Fruit fly (Drosophila melanogaster) whole organism, embryonic: Measurements from ENCODE around the gene CG10638.

Source experiments
- Awh ChIP-seq: fragments of 200-800 bp; sonication (Bioruptor generic); IDR thresholded peaks from 2 replicates; pipeline ENCODE4, ENCODE4 v1.3.6; 2022; ENCODE audit warnings: missing biosample characterization, missing genetic modification characterization
- CG10321 ChIP-seq: fragments of 200-800 bp; sonication (Bioruptor generic); IDR thresholded peaks from 2 replicates; pipeline ENCODE4 v1.3.6; 2022; ENCODE audit warnings: missing biosample characterization, missing genetic modification characterization
- CG11560 ChIP-seq: fragments of 200-800 bp; sonication (Bioruptor generic); IDR thresholded peaks from 3 replicates; pipeline ENCODE4 v1.3.6; 2022; ENCODE audit warnings: missing biosample characterization, missing genetic modification characterization
- CG14441 ChIP-seq: fragments of 200-800 bp; sonication (Bioruptor generic); IDR thresholded peaks from 2 replicates; pipeline ENCODE4 v1.3.6; 2022; ENCODE audit warnings: missing biosample characterization, missing genetic modification characterization
- CG14860 ChIP-seq: fragments of 200-800 bp; sonication (Bioruptor generic); IDR thresholded peaks from 3 replicates; pipeline ENCODE4 v1.3.6; 2022; ENCODE audit warnings: missing biosample characterization, missing genetic modification characterization; ENCODE audit not compliant: partially characterized antibody
- CG14965 ChIP-seq: fragments of 200-800 bp; sonication (Bioruptor generic); optimal IDR thresholded peaks from 2 replicates; lab custom pipeline; 2016; ENCODE audit warnings: missing biosample characterization, missing genetic modification characterization, borderline replicate concordance
- CG15269 ChIP-seq: fragments of 200-800 bp; sonication (Bioruptor generic); optimal IDR thresholded peaks from 2 replicates; lab custom pipeline; 2018; ENCODE audit warnings: missing biosample characterization, mild to moderate bottlenecking, missing genetic modification characterization, moderate library complexity
- CG1529 ChIP-seq: fragments of 200-800 bp; sonication (Bioruptor generic); optimal IDR thresholded peaks from 3 replicates; lab custom pipeline; 2018; ENCODE audit warnings: missing biosample characterization, missing genetic modification characterization
- CG16863 ChIP-seq: fragments of 200-800 bp; sonication (Bioruptor generic); optimal IDR thresholded peaks from 3 replicates; lab custom pipeline; 2016; ENCODE audit warnings: missing biosample characterization, missing genetic modification characterization
- CG1832 ChIP-seq: fragments of 200-800 bp; sonication (Bioruptor generic); optimal IDR thresholded peaks from 2 replicates; lab custom pipeline; 2017; ENCODE audit warnings: missing biosample characterization, mild to moderate bottlenecking, missing genetic modification characterization, inconsistent platforms
- CG2712 ChIP-seq: fragments of 200-800 bp; optimal IDR thresholded peaks from 3 replicates; lab custom pipeline; 2019; ENCODE audit warnings: missing biosample characterization, mild to moderate bottlenecking, missing genetic modification characterization, moderate library complexity
- CG31365 ChIP-seq: fragments of 200-800 bp; sonication (Bioruptor generic); optimal IDR thresholded peaks from 2 replicates; lab custom pipeline; 2018; ENCODE audit warnings: missing biosample characterization, mild to moderate bottlenecking, missing genetic modification characterization
- CG31441 ChIP-seq: fragments of 200-800 bp; sonication (Bioruptor generic); IDR thresholded peaks from 2 replicates; pipeline ENCODE4 v1.3.6; 2022; ENCODE audit warnings: missing biosample characterization, missing genetic modification characterization
- CG32772 ChIP-seq: fragments of 200-800 bp; sonication (Bioruptor generic); IDR thresholded peaks from 2 replicates; pipeline ENCODE4 v1.3.6; 2022; ENCODE audit warnings: missing biosample characterization, missing genetic modification characterization
- CG34376 ChIP-seq: fragments of 200-800 bp; sonication (Bioruptor generic); optimal IDR thresholded peaks from 2 replicates; lab custom pipeline; 2018; ENCODE audit warnings: missing biosample characterization, mild to moderate bottlenecking, missing genetic modification characterization
- CG5180 ChIP-seq: fragments of 200-800 bp; sonication (Bioruptor generic); optimal IDR thresholded peaks from 3 replicates; lab custom pipeline; 2017; ENCODE audit warnings: missing biosample characterization, missing genetic modification characterization, mild to moderate bottlenecking, moderate library complexity, missing genetic modification reagents
- CG7745 ChIP-seq: fragments of 200-800 bp; sonication (Bioruptor generic); optimal IDR thresholded peaks from 2 replicates; lab custom pipeline; 2018; ENCODE audit warnings: missing biosample characterization, mild to moderate bottlenecking, missing genetic modification characterization, moderate library complexity
- CG7786 ChIP-seq: fragments of 200-800 bp; sonication (Bioruptor generic); optimal IDR thresholded peaks from 2 replicates; lab custom pipeline; 2016; ENCODE audit warnings: missing biosample characterization, missing genetic modification characterization
- CG8089 ChIP-seq: fragments of 200-800 bp; sonication (Bioruptor generic); optimal IDR thresholded peaks from 3 replicates; lab custom pipeline; 2016; ENCODE audit warnings: missing biosample characterization, missing genetic modification characterization
- CG8944 ChIP-seq: fragments of 200-800 bp; sonication (Bioruptor generic); optimal IDR thresholded peaks from 3 replicates; lab custom pipeline; 2016; ENCODE audit warnings: missing biosample characterization, missing genetic modification characterization
- CG9609 ChIP-seq: fragments of 200-800 bp; sonication (Bioruptor generic); optimal IDR thresholded peaks from 3 replicates; lab custom pipeline; 2016; ENCODE audit warnings: missing biosample characterization, missing genetic modification characterization
- Chrac-16 ChIP-seq: fragments of 200-800 bp; sonication (Bioruptor generic); optimal IDR thresholded peaks from 3 replicates; lab custom pipeline; 2016; ENCODE audit warnings: missing biosample characterization, missing genetic modification characterization
- Dek ChIP-seq: fragments of 200-800 bp; sonication (Bioruptor generic); optimal IDR thresholded peaks from 3 replicates; lab custom pipeline; 2019; ENCODE audit warnings: missing biosample characterization, mild to moderate bottlenecking, missing genetic modification characterization, moderate library complexity
- E2f2 ChIP-seq: fragments of 200-800 bp; sonication (Bioruptor generic); IDR thresholded peaks from 2 replicates; pipeline ENCODE4 v1.3.6; 2022; ENCODE audit warnings: missing biosample characterization, missing genetic modification characterization
- GATAe ChIP-seq: fragments of 200-800 bp; sonication (Bioruptor generic); conservative IDR thresholded peaks from 2 replicates; pipeline ENCODE4 v1.3.6; 2022; ENCODE audit warnings: missing biosample characterization, missing genetic modification characterization
- Gsc ChIP-seq: fragments of 200-800 bp; sonication (Bioruptor generic); IDR thresholded peaks from 2 replicates; pipeline ENCODE4 v1.3.6; 2022; ENCODE audit warnings: missing biosample characterization, missing genetic modification characterization
- H2.0 ChIP-seq: fragments of 200-800 bp; sonication (Bioruptor generic); IDR thresholded peaks from 2 replicates; pipeline ENCODE4 v1.3.6; 2022; ENCODE audit warnings: missing biosample characterization, missing genetic modification characterization
- Hmx ChIP-seq: fragments of 200-800 bp; sonication (Bioruptor generic); optimal IDR thresholded peaks from 2 replicates; lab custom pipeline; 2016; ENCODE audit warnings: missing biosample characterization, missing genetic modification characterization
- Lhr ChIP-seq: fragments of 200-800 bp; sonication (Bioruptor generic); optimal IDR thresholded peaks from 3 replicates; lab custom pipeline; 2017; ENCODE audit warnings: mild to moderate bottlenecking, missing biosample characterization, missing genetic modification reagents, missing genetic modification characterization
- NFAT ChIP-seq: fragments of 200-800 bp; sonication (Bioruptor generic); IDR thresholded peaks from 2 replicates; pipeline ENCODE4 v1.3.6; 2022; ENCODE audit warnings: missing biosample characterization, missing genetic modification characterization
- Pdp1 ChIP-seq, 2 experiments: fragments of 200-800 bp; sonication (Bioruptor generic); optimal IDR thresholded peaks; 3 replicates each; lab custom pipeline; 2016; ENCODE audit warnings: missing biosample characterization in 2 of 2, missing genetic modification characterization in 2 of 2, mild to moderate bottlenecking in 1 of 2, moderate library complexity in 1 of 2
- Ptx1 ChIP-seq: fragments of 200-800 bp; sonication (Bioruptor generic); IDR thresholded peaks from 2 replicates; pipeline ENCODE4 v1.3.6; 2022; ENCODE audit warnings: missing biosample characterization, missing genetic modification characterization
- Rx ChIP-seq: fragments of 200-800 bp; sonication (Bioruptor generic); IDR thresholded peaks from 2 replicates; pipeline ENCODE4 v1.3.6; 2022; ENCODE audit warnings: missing biosample characterization, missing genetic modification characterization
- ap ChIP-seq: fragments of 200-800 bp; sonication (Bioruptor generic); IDR thresholded peaks from 2 replicates; pipeline ENCODE4 v1.3.6; 2022; ENCODE audit warnings: missing biosample characterization, missing genetic modification characterization
- ara ChIP-seq: fragments of 200-800 bp; sonication (Bioruptor generic); IDR thresholded peaks from 2 replicates; pipeline ENCODE4 v1.3.6; 2022; ENCODE audit warnings: missing biosample characterization, missing genetic modification characterization
- chn ChIP-seq: fragments of 200-800 bp; sonication (Bioruptor generic); optimal IDR thresholded peaks from 2 replicates; lab custom pipeline; 2016; ENCODE audit warnings: missing biosample characterization, missing genetic modification characterization
- corto ChIP-seq: fragments of 200-800 bp; sonication (Bioruptor generic); optimal IDR thresholded peaks from 2 replicates; lab custom pipeline; 2016; ENCODE audit warnings: missing biosample characterization, mild to moderate bottlenecking, missing genetic modification characterization, moderate library complexity
- hbn ChIP-seq: fragments of 200-800 bp; sonication (Bioruptor generic); IDR thresholded peaks from 2 replicates; pipeline ENCODE4 v1.3.6; 2022; ENCODE audit warnings: missing biosample characterization, missing genetic modification characterization; ENCODE audit not compliant: partially characterized antibody
- mirr ChIP-seq: fragments of 200-800 bp; sonication (Bioruptor generic); optimal IDR thresholded peaks from 3 replicates; lab custom pipeline; 2018; ENCODE audit warnings: missing biosample characterization, mild to moderate bottlenecking, missing genetic modification characterization
- odd ChIP-seq: fragments of 200-800 bp; sonication (Bioruptor generic); optimal IDR thresholded peaks from 2 replicates; lab custom pipeline; 2017; ENCODE audit warnings: missing biosample characterization, mild to moderate bottlenecking, missing genetic modification characterization
- pan ChIP-seq, 4 experiments: fragments of >200 bp in 3 of 4; fragments of 200-800 bp in 1 of 4; sonication (Bioruptor generic) in 1 of 4; optimal IDR thresholded peaks in 3 of 4; IDR thresholded peaks in 1 of 4; 2 replicates each; pipeline versions ENCODE4 v1.3.6 to Lab custom; 2017 to 2022; ENCODE audit warnings: missing biosample characterization in 2 of 4, missing genetic modification characterization in 2 of 4, mixed read lengths in 1 of 4
- rib ChIP-seq: fragments of 200-800 bp; sonication (Bioruptor generic); IDR thresholded peaks from 2 replicates; pipeline ENCODE4 v1.3.6; 2022; ENCODE audit warnings: missing biosample characterization, missing genetic modification characterization
- schlank ChIP-seq: fragments of 200-800 bp; sonication (Bioruptor generic); optimal IDR thresholded peaks from 2 replicates; lab custom pipeline; 2018; ENCODE audit warnings: missing biosample characterization, mild to moderate bottlenecking, missing genetic modification characterization
- seq ChIP-seq: fragments of 200-800 bp; sonication (Bioruptor generic); IDR thresholded peaks from 2 replicates; pipeline ENCODE4 v1.3.6; 2022; ENCODE audit warnings: missing biosample characterization, missing genetic modification characterization
- sisA ChIP-seq: fragments of 200-800 bp; sonication (Bioruptor generic); IDR thresholded peaks from 2 replicates; pipeline ENCODE4 v1.3.6; 2022; ENCODE audit warnings: missing biosample characterization, missing genetic modification characterization
- tio ChIP-seq: fragments of 200-800 bp; sonication (Bioruptor generic); optimal IDR thresholded peaks from 2 replicates; lab custom pipeline; 2017; ENCODE audit warnings: missing biosample characterization, missing genetic modification characterization, inconsistent platforms
- tup ChIP-seq: fragments of 200-800 bp; sonication (Bioruptor generic); optimal IDR thresholded peaks from 2 replicates; lab custom pipeline; 2016; ENCODE audit warnings: missing biosample characterization, mild to moderate bottlenecking, missing genetic modification characterization, moderate library complexity
- usp ChIP-seq: fragments of >200 bp; optimal IDR thresholded peaks from 2 replicates; lab custom pipeline; 2017; ENCODE audit warnings: missing biosample characterization, missing genetic modification characterization
- vfl ChIP-seq: fragments of 200-800 bp; sonication (Bioruptor generic); optimal IDR thresholded peaks from 2 replicates; lab custom pipeline; 2016; ENCODE audit warnings: missing biosample characterization, missing genetic modification characterization
- zfh2 ChIP-seq: fragments of 200-800 bp; sonication (Bioruptor generic); optimal IDR thresholded peaks from 2 replicates; lab custom pipeline; 2016; ENCODE audit warnings: missing biosample characterization, missing genetic modification characterization

Gene CG10638

DNA sequence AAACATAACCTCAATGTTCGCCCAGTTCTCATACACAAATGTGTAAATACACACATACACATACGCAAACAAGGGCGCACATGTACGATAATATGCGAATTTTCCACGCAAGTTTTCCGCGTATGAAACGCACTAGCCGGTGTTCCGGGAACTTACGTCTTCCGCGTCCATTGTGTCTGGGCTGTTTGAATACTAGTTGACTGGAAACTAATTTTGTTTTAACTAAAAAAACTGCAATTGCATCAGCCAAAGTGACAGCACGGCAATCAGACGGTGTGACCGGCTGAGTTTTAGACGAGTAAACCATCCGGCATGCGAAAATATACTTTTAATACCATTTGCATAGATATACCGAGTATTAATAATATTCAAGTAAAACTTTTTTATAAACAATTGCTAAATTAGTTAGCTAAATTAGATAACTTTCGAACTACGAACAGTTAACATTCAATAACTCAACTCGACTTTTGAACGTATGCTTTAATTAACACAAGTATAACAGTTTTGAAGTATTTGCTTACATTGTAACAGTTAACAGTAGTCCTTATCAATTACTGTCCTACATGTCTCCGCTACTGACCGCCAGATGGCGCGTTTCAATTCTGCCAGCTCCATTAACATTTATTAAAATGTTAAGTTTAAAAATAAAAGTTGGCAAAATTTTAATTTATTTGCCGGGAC is 25.5 kb upstream of the CG10638 start, which contains the start of gene eIF2beta (continued):
- TF ChIP-seq schlank (tag; lab: Kevin White, UChicago) (no peak), zfh2 (GFP tag; lab: Kevin White, UChicago) (no peak), ara (no peak), mirr (GFP tag; lab: Kevin White, UChicago) (peak; percentile 61), Lhr (GFP tag; lab: Kevin White, UChicago) (peak; percentile 47), Awh (GFP tag; lab: Robert Waterston, UW) (no peak), CG16863 (peak; percentile 14), CG8089 (GFP tag; lab: Kevin White, UChicago) (no peak), Dek (tag; lab: Kevin White, UChicago) (no peak), Hmx (GFP tag; lab: Kevin White, UChicago) (no peak), tup (GFP tag; lab: Kevin White, UChicago) (no peak), Gsc (GFP tag; lab: Robert Waterston, UW) (no peak), pan (optimal IDR thresholded peaks at IDR 0.05; lab: Kevin White, UChicago) (no peak), pan (GFP tag; optimal IDR thresholded peaks at IDR 0.05 in 1 of 2, IDR thresholded peaks at IDR 0.05 in 1 of 2) (peak in 1 of 2 experiments; percentile 48), CG1529 (GFP tag; lab: Kevin White, UChicago) (peak; percentile 7), GATAe (GFP tag; lab: Robert Waterston, UW) (no peak), seq (GFP tag; lab: Robert Waterston, UW) (no peak), CG34376 (GFP tag; lab: Kevin White, UChicago) (peak; percentile 29), CG32772 (GFP tag; lab: Robert Waterston, UW) (no peak), CG15269 (tag; lab: Kevin White, UChicago) (peak; percentile 54), E2f2 (GFP tag; lab: Robert Waterston, UW) (peak; percentile 20; the same call in 1 of the 2 replicates), ap (GFP tag; lab: Robert Waterston, UW) (no peak), corto (GFP tag; lab: Kevin White, UChicago) (no peak), CG1832 (GFP tag; lab: Kevin White, UChicago) (no peak), Chrac-16 (GFP tag; lab: Kevin White, UChicago) (peak; percentile 28), Ptx1 (GFP tag; lab: Robert Waterston, UW) (no peak), Pdp1 (GFP tag; optimal IDR thresholded peaks at IDR 0.05; lab: Kevin White, UChicago) (peak in 1 of 2 experiments; percentile 53), usp (no peak), CG14441 (no peak), CG8944 (GFP tag; lab: Kevin White, UChicago) (no peak), CG9609 (GFP tag; lab: Kevin White, UChicago) (no peak), H2.0 (GFP tag; lab: Robert Waterston, UW) (no peak), CG5180 (GFP tag; lab: Kevin White, UChicago) (peak; percentile 8), CG14965 (peak; percentile 98), CG7786 (GFP tag; lab: Kevin White, UChicago) (no peak), CG14860 (GFP tag; lab: Robert Waterston, UW) (no peak), chn (GFP tag; lab: Kevin White, UChicago) (peak; percentile 29), CG31365 (tag; lab: Kevin White, UChicago) (peak; percentile 42), sisA (GFP tag; lab: Robert Waterston, UW) (no peak), CG31441 (GFP tag; lab: Robert Waterston, UW) (no peak), odd (GFP tag; lab: Kevin White, UChicago) (peak; percentile 58), Rx (no peak), CG7745 (tag; lab: Kevin White, UChicago) (no peak), tio (GFP tag; lab: Kevin White, UChicago) (no peak), rib (GFP tag; lab: Robert Waterston, UW) (0 out of 2 replicates have a peak, but pooled peaks have one; percentile 25), CG10321 (no peak), CG2712 (tag; lab: Kevin White, UChicago) (peak; percentile 48), CG11560 (tag; lab: Robert Waterston, UW) (no peak), NFAT (GFP tag; lab: Robert Waterston, UW) (no peak), hbn (0 out of 2 replicates have a peak, but pooled peaks have one; percentile 23), vfl (GFP tag; lab: Kevin White, UChicago) (no peak)
